Fruit fly (Drosophila melanogaster): ENCODE data around the gene Scgbeta.

DNA sequence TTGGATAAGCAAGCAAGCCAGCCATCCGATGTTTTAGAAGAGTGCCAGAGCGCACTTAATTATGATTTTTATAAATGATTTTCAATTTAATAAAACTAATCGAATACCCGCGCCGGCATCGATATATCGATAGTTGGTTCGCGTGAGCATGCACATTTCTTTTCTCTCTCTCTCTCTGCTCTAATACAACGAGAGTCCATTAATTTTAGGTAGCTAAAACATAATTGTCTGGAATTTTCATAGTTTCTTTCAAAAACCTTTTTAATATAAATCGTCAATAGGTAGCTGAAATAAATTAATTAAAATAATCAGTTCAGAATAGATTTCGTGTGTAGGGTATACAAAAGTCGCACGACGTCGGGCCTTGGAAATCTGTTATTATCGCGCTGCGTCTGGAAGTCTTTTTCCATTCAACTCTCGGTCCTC, 26.7 kb upstream of the Scgbeta start, which contains the start of gene CG18549:
- TF ChIP-seq EcR (GFP tag; optimal IDR thresholded peaks at IDR 0.05) (no peak), usp (GFP tag; optimal IDR thresholded peaks at IDR 0.05) (no peak), psq (optimal IDR thresholded peaks at IDR 0.05) (no peak)
